Worm (Caenorhabditis elegans) whole organism, mixed stage, embryonic: ENCODE data around the gene F52C6.4.

Experiments
- bed-3 ChIP-seq: fragments of 200-800 bp; sonication (Bioruptor generic); optimal IDR thresholded peaks from 3 replicates; lab custom pipeline; 2018; ENCODE audit warnings: mild to moderate bottlenecking, missing genetic modification characterization, moderate library complexity, missing compliant biosample characterization
- blmp-1 ChIP-seq: fragments of 150-350 bp; optimal IDR thresholded peaks from 2 replicates; lab custom pipeline; 2014; ENCODE audit warnings: missing biosample characterization, missing genetic modification characterization
- ceh-39 ChIP-seq: fragments of 150-350 bp; optimal IDR thresholded peaks from 2 replicates; lab custom pipeline; 2014; ENCODE audit warnings: missing biosample characterization, missing genetic modification characterization
- ceh-43 ChIP-seq: fragments of 200-800 bp; sonication (Bioruptor generic); optimal IDR thresholded peaks from 2 replicates; lab custom pipeline; 2018; ENCODE audit warnings: mild to moderate bottlenecking, missing genetic modification characterization, moderate library complexity, missing compliant biosample characterization
- ceh-83 ChIP-seq: fragments of 200-800 bp; sonication (Bioruptor generic); optimal IDR thresholded peaks from 2 replicates; lab custom pipeline; 2018; ENCODE audit warnings: mild to moderate bottlenecking, missing genetic modification characterization, missing compliant biosample characterization
- ces-1 ChIP-seq: fragments of 150-350 bp; optimal IDR thresholded peaks from 2 replicates; lab custom pipeline; 2014; ENCODE audit warnings: missing biosample characterization, missing genetic modification reagents, missing genetic modification characterization
- drap-1 ChIP-seq: fragments of 200-800 bp; sonication (Bioruptor generic); optimal IDR thresholded peaks from 3 replicates; lab custom pipeline; 2018; ENCODE audit warnings: mild to moderate bottlenecking, missing genetic modification characterization, missing compliant biosample characterization
- elt-1 ChIP-seq: sonication (generic microtip); optimal IDR thresholded peaks from 2 replicates; lab custom pipeline; 2017; ENCODE audit warnings: missing genetic modification characterization, mild to moderate bottlenecking, missing compliant biosample characterization, antibody characterized with exemption, moderate library complexity, borderline replicate concordance; ENCODE audit not compliant: insufficient read depth
- elt-3 ChIP-seq: fragments of 150-350 bp; optimal IDR thresholded peaks from 2 replicates; lab custom pipeline; 2014; ENCODE audit warnings: missing biosample characterization, missing genetic modification characterization
- flh-1 ChIP-seq: fragments of 200-800 bp; sonication (Bioruptor generic); optimal IDR thresholded peaks from 2 replicates; lab custom pipeline; 2018; ENCODE audit warnings: mild to moderate bottlenecking, missing genetic modification characterization, moderate library complexity, missing compliant biosample characterization
- ham-2 ChIP-seq: fragments of 200-800 bp; sonication (Bioruptor generic); optimal IDR thresholded peaks from 2 replicates; lab custom pipeline; 2018; ENCODE audit warnings: mild to moderate bottlenecking, missing genetic modification characterization, missing compliant biosample characterization
- hlh-1 ChIP-seq: fragments of 150-350 bp; optimal IDR thresholded peaks from 2 replicates; lab custom pipeline; 2014; ENCODE audit warnings: missing biosample characterization, missing genetic modification reagents, missing genetic modification characterization
- lin-13 ChIP-seq: fragments of 150-350 bp; optimal IDR thresholded peaks from 2 replicates; lab custom pipeline; 2014; ENCODE audit warnings: missing biosample characterization, missing genetic modification characterization
- lin-32 ChIP-seq: fragments of 200-800 bp; sonication (Bioruptor generic); optimal IDR thresholded peaks from 2 replicates; lab custom pipeline; 2018; ENCODE audit warnings: mild to moderate bottlenecking, missing genetic modification characterization, missing compliant biosample characterization
- lsy-2 ChIP-seq: fragments of 150-350 bp; optimal IDR thresholded peaks from 2 replicates; lab custom pipeline; 2014; ENCODE audit warnings: missing biosample characterization, missing genetic modification characterization
- mab-5 ChIP-seq: fragments of 150-350 bp; optimal IDR thresholded peaks from 2 replicates; lab custom pipeline; 2014; ENCODE audit warnings: missing biosample characterization, missing genetic modification characterization
- mep-1 ChIP-seq: fragments of 150-350 bp; optimal IDR thresholded peaks from 2 replicates; lab custom pipeline; 2017; ENCODE audit warnings: missing biosample characterization, missing genetic modification reagents, missing genetic modification characterization, inconsistent platforms
- mls-2 ChIP-seq: sonication (generic microtip); optimal IDR thresholded peaks from 2 replicates; lab custom pipeline; 2016; ENCODE audit warnings: mild to moderate bottlenecking, missing genetic modification characterization, moderate library complexity, missing compliant biosample characterization
- nhr-12 ChIP-seq: fragments of 150-350 bp; optimal IDR thresholded peaks from 2 replicates; lab custom pipeline; 2014; ENCODE audit warnings: missing biosample characterization, missing genetic modification characterization
- nhr-2 ChIP-seq: fragments of 150-350 bp; optimal IDR thresholded peaks from 2 replicates; lab custom pipeline; 2014; ENCODE audit warnings: missing biosample characterization, missing genetic modification characterization
- nhr-237 ChIP-seq: fragments of 150-350 bp; optimal IDR thresholded peaks from 2 replicates; lab custom pipeline; 2014; ENCODE audit warnings: missing biosample characterization, missing genetic modification characterization
- nhr-28 ChIP-seq: fragments of 150-350 bp; optimal IDR thresholded peaks from 2 replicates; lab custom pipeline; 2014; ENCODE audit warnings: missing biosample characterization, missing genetic modification characterization
- nhr-76 ChIP-seq: sonication (generic microtip); optimal IDR thresholded peaks from 2 replicates; lab custom pipeline; 2017; ENCODE audit warnings: missing biosample characterization, missing genetic modification characterization
- pha-4 ChIP-seq: fragments of 150-350 bp; optimal IDR thresholded peaks from 2 replicates; lab custom pipeline; 2018; ENCODE audit warnings: missing biosample characterization, missing genetic modification reagents, missing genetic modification characterization
- sem-2 ChIP-seq: fragments of 200-800 bp; sonication (Bioruptor generic); optimal IDR thresholded peaks from 2 replicates; lab custom pipeline; 2018; ENCODE audit warnings: mild to moderate bottlenecking, missing genetic modification characterization, missing compliant biosample characterization
- snpc-4 ChIP-seq: fragments of 150-350 bp; optimal IDR thresholded peaks from 2 replicates; lab custom pipeline; 2014; ENCODE audit warnings: missing biosample characterization, missing genetic modification characterization
- sptf-1 ChIP-seq: sonication (generic microtip); optimal IDR thresholded peaks from 2 replicates; lab custom pipeline; 2017; ENCODE audit warnings: mild to moderate bottlenecking, missing genetic modification characterization, moderate library complexity, missing compliant biosample characterization
- tbx-8 ChIP-seq: fragments of 200-800 bp; sonication (Bioruptor generic); optimal IDR thresholded peaks from 2 replicates; lab custom pipeline; 2018; ENCODE audit warnings: mild to moderate bottlenecking, missing genetic modification characterization, moderate library complexity, missing compliant biosample characterization
- unc-120 ChIP-seq: sonication (generic microtip); optimal IDR thresholded peaks from 2 replicates; lab custom pipeline; 2017; ENCODE audit warnings: missing genetic modification characterization, missing compliant biosample characterization; ENCODE audit not compliant: poor library complexity, severe bottlenecking
- unc-39 ChIP-seq: fragments of 150-350 bp; optimal IDR thresholded peaks from 2 replicates; lab custom pipeline; 2014; ENCODE audit warnings: missing biosample characterization, missing genetic modification characterization
- unc-62 ChIP-seq: fragments of 150-350 bp; optimal IDR thresholded peaks from 2 replicates; lab custom pipeline; 2014; ENCODE audit warnings: missing biosample characterization, missing genetic modification reagents, missing genetic modification characterization
- zip-8 ChIP-seq: fragments of 150-350 bp; optimal IDR thresholded peaks from 2 replicates; lab custom pipeline; 2014; ENCODE audit warnings: missing biosample characterization, missing genetic modification characterization
- ztf-11 ChIP-seq: fragments of 150-350 bp; optimal IDR thresholded peaks from 2 replicates; lab custom pipeline; 2014; ENCODE audit warnings: missing biosample characterization, missing genetic modification characterization

The F52C6.4 gene

ce11 chrII:1917862-1918261, 5.1 kb upstream of the F52C6.4 start, which contains the start of gene bath-4:
bath-4 (minus strand) TSS chrII:1917962.
- TF ChIP-seq zip-8 (no peak), drap-1 (GFP tag; lab: Kevin White, UChicago) (no peak), elt-3 (tag; lab: Kevin White, UChicago) (no peak), ceh-83 (GFP tag; lab: Kevin White, UChicago) (no peak), sem-2 (no peak), hlh-1 (tag; lab: Kevin White, UChicago) (no peak), mep-1 (tag; lab: Kevin White, UChicago) (no peak), nhr-12 (tag; lab: Kevin White, UChicago) (no peak), tbx-8 (GFP tag; lab: Kevin White, UChicago) (no peak), nhr-28 (tag; lab: Kevin White, UChicago) (no peak), unc-62 (no peak), ceh-43 (GFP tag; lab: Kevin White, UChicago) (no peak), nhr-237 (tag; lab: Kevin White, UChicago) (no peak)

DNA sequence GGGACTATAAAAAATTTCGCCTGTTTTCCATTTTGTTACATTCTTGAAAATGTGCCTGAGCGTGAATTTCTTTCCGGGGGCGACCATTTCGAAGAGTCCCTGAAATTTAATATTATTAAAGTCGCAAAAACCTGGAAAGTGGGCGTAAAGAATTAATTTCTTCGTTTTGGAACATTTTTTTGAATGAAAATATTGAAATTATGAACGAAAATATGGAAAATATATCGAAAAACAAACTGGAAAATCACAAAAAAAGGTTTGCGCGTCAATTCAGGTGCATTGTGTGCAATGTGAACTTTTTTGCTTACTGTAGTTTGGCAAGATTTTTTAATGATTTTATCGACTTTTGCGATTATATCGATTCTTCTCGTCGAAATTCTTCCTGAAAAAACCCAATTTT, 1.9 kb upstream of the F52C6.4 start, which contains the start of gene bath-7:
Gene bath-7, minus strand, starts transcription at position 101 of the 400 bp plus-strand sequence.
- TF ChIP-seq lin-13 (tag; lab: Kevin White, UChicago) (no peak), sptf-1 (tag; lab: Kevin White, UChicago) (no peak), lin-32 (GFP tag; lab: Kevin White, UChicago) (no peak), unc-120 (tag; lab: Kevin White, UChicago) (no peak), elt-3 (tag; lab: Kevin White, UChicago) (no peak), elt-1 (tag; lab: Kevin White, UChicago) (no peak), nhr-2 (tag; lab: Kevin White, UChicago) (no peak)

DNA sequence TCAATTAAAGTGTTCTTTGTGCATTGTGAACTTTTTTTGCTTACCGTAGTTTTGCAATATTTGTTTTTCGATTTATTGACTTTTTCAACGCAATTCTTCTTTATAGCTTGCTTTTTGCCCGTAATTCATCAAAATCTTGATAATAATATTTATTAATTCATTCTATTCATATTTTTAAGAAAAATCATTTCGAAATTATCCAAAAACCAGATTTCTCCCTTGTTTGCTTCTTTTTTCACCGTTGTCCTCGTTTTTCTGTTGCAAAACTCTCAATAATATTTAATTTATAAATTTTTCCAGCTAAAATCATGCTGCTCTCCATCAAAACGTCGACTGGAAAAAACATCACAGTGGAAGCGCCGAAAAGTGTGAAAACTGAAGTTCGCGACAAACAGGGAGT, 1.5 kb downstream of the F52C6.4 start, which contains the start of gene F52C6.3:
Gene F52C6.3, plus strand, starts transcription at position 301 of the 400 bp plus-strand sequence.
- TF ChIP-seq nhr-76 (no peak), nhr-237 (tag; lab: Kevin White, UChicago) (no peak), nhr-2 (tag; lab: Kevin White, UChicago) (no peak), nhr-12 (tag; lab: Kevin White, UChicago) (no peak), unc-39 (no peak), pha-4 (tag; lab: Kevin White, UChicago) (no peak), lin-32 (GFP tag; lab: Kevin White, UChicago) (no peak), nhr-28 (tag; lab: Kevin White, UChicago) (no peak), sptf-1 (tag; lab: Kevin White, UChicago) (no peak), snpc-4 (no peak), mab-5 (tag; lab: Kevin White, UChicago) (no peak), ceh-39 (tag; lab: Kevin White, UChicago) (no peak), mls-2 (tag; lab: Kevin White, UChicago) (no peak), ham-2 (GFP tag; lab: Kevin White, UChicago) (no peak), sem-2 (no peak), lsy-2 (tag; lab: Kevin White, UChicago) (no peak)

ce11 chrII:1926162-1926561, 3.2 kb downstream of the F52C6.4 start, which contains the start of gene F52C6.2:
F52C6.2 (plus strand) TSS chrII:1926462.
- TF ChIP-seq drap-1 (GFP tag; lab: Kevin White, UChicago): no peak
- TF ChIP-seq blmp-1 (tag; lab: Kevin White, UChicago): no peak
- no peak for TF ChIP-seq zip-8
- TF ChIP-seq lsy-2 (tag; lab: Kevin White, UChicago): no peak

ce11 chrII:1928578-1928977, 5.6 kb downstream of the F52C6.4 start:
- TF ChIP-seq ceh-83 (GFP tag; lab: Kevin White, UChicago): no peak
- no peak for TF ChIP-seq nhr-12 (tag; lab: Kevin White, UChicago)
- TF ChIP-seq blmp-1 (tag; lab: Kevin White, UChicago): no peak
- TF ChIP-seq snpc-4: no peak
- no peak for TF ChIP-seq flh-1 (GFP tag; lab: Kevin White, UChicago)
- TF ChIP-seq hlh-1 (tag; lab: Kevin White, UChicago): no peak
- TF ChIP-seq bed-3 (GFP tag; lab: Kevin White, UChicago): no peak
- no peak for TF ChIP-seq nhr-2 (tag; lab: Kevin White, UChicago)
- TF ChIP-seq elt-1 (tag; lab: Kevin White, UChicago): no peak
- no peak for TF ChIP-seq nhr-28 (tag; lab: Kevin White, UChicago)
- TF ChIP-seq ces-1 (GFP tag; lab: Kevin White, UChicago): no peak
- no peak for TF ChIP-seq lsy-2 (tag; lab: Kevin White, UChicago)
- TF ChIP-seq unc-120 (tag; lab: Kevin White, UChicago): no peak
- TF ChIP-seq mab-5 (tag; lab: Kevin White, UChicago): no peak
- TF ChIP-seq ztf-11 (tag; lab: Kevin White, UChicago): no peak
- TF ChIP-seq lin-32 (GFP tag; lab: Kevin White, UChicago): no peak
- TF ChIP-seq, all 35 proteins: peak for 0
